Fruit fly (Drosophila melanogaster) whole organism, embryonic: Measurements from ENCODE around the gene Tg.

Experiments used
- BEAF-32 ChIP-seq: fragments of 200-800 bp; sonication (Bioruptor generic); optimal IDR thresholded peaks from 3 replicates; lab custom pipeline; 2017; ENCODE audit warnings: missing biosample characterization, missing genetic modification characterization, mild to moderate bottlenecking, moderate library complexity, missing genetic modification reagents
- BtbVII ChIP-seq: fragments of 200-800 bp; sonication (Bioruptor generic); optimal IDR thresholded peaks from 3 replicates; lab custom pipeline; 2017; ENCODE audit warnings: missing biosample characterization, mild to moderate bottlenecking, missing genetic modification characterization
- CG10267 ChIP-seq: fragments of 200-800 bp; sonication (Bioruptor generic); optimal IDR thresholded peaks from 2 replicates; lab custom pipeline; 2018; ENCODE audit warnings: missing biosample characterization, mild to moderate bottlenecking, missing genetic modification characterization, moderate library complexity
- CG10565 ChIP-seq: fragments of 200-800 bp; sonication (Bioruptor generic); optimal IDR thresholded peaks from 3 replicates; lab custom pipeline; 2016; ENCODE audit warnings: missing biosample characterization, mild to moderate bottlenecking, missing genetic modification characterization
- CG12659 ChIP-seq: fragments of 200-800 bp; sonication (Bioruptor generic); optimal IDR thresholded peaks from 3 replicates; lab custom pipeline; 2017; ENCODE audit warnings: mild to moderate bottlenecking, missing biosample characterization, missing genetic modification reagents, missing genetic modification characterization
- CG14667 ChIP-seq: fragments of 200-800 bp; sonication (Bioruptor generic); IDR thresholded peaks from 2 replicates; pipeline ENCODE4 v1.3.6; 2022; ENCODE audit warnings: missing biosample characterization, missing genetic modification characterization
- CG14710 ChIP-seq: fragments of 200-800 bp; sonication (Bioruptor generic); optimal IDR thresholded peaks from 3 replicates; lab custom pipeline; 2019; ENCODE audit warnings: missing biosample characterization, mild to moderate bottlenecking, missing genetic modification characterization, moderate library complexity
- CG15479 ChIP-seq: fragments of 200-800 bp; sonication (Bioruptor generic); optimal IDR thresholded peaks from 3 replicates; lab custom pipeline; 2019; ENCODE audit warnings: missing biosample characterization, mild to moderate bottlenecking, missing genetic modification characterization, moderate library complexity
- CG16813 ChIP-seq: fragments of 200-800 bp; sonication (Bioruptor generic); IDR thresholded peaks from 3 replicates; pipeline ENCODE4 v1.3.6; 2022; ENCODE audit warnings: missing biosample characterization, missing genetic modification characterization; ENCODE audit not compliant: partially characterized antibody
- CG17361 ChIP-seq: fragments of 200-800 bp; sonication (Bioruptor generic); IDR thresholded peaks from 3 replicates; pipeline ENCODE4 v1.3.6; 2022; ENCODE audit warnings: missing biosample characterization, missing genetic modification characterization
- CG17802 ChIP-seq: fragments of 200-800 bp; sonication (Bioruptor generic); optimal IDR thresholded peaks from 2 replicates; lab custom pipeline; 2018; ENCODE audit warnings: missing biosample characterization, mild to moderate bottlenecking, missing genetic modification characterization, moderate library complexity
- CG32767 ChIP-seq: fragments of 200-800 bp; sonication (Bioruptor generic); IDR thresholded peaks from 2 replicates; pipeline ENCODE4 v1.3.6; 2022; ENCODE audit warnings: missing biosample characterization, missing genetic modification characterization
- CG34224 ChIP-seq: fragments of 200-800 bp; sonication (Bioruptor generic); IDR thresholded peaks from 3 replicates; pipeline ENCODE4 v1.3.6; 2022; ENCODE audit warnings: missing biosample characterization, missing genetic modification characterization; ENCODE audit not compliant: partially characterized antibody
- CG42726 ChIP-seq: fragments of 200-800 bp; sonication (Bioruptor generic); IDR thresholded peaks from 2 replicates; pipeline ENCODE4 v1.3.6; 2022; ENCODE audit warnings: missing biosample characterization, missing genetic modification characterization; ENCODE audit not compliant: partially characterized antibody
- CG6175 ChIP-seq: fragments of 200-800 bp; sonication (Bioruptor generic); IDR thresholded peaks from 3 replicates; pipeline ENCODE4 v1.3.6; 2022; ENCODE audit warnings: missing biosample characterization, missing genetic modification characterization
- CG6689 ChIP-seq: fragments of 200-800 bp; sonication (Bioruptor generic); IDR thresholded peaks from 2 replicates; pipeline ENCODE4 v1.3.6; 2022; ENCODE audit warnings: missing biosample characterization, missing genetic modification characterization
- CG9797 ChIP-seq: fragments of 200-800 bp; sonication (Bioruptor generic); optimal IDR thresholded peaks from 3 replicates; lab custom pipeline; 2018; ENCODE audit warnings: missing biosample characterization, mild to moderate bottlenecking, missing genetic modification characterization
- CoRest ChIP-seq: fragments of 200-800 bp; sonication (Bioruptor generic); optimal IDR thresholded peaks from 3 replicates; lab custom pipeline; 2018; ENCODE audit warnings: missing biosample characterization, mild to moderate bottlenecking, missing genetic modification characterization, moderate library complexity
- HmgZ ChIP-seq: fragments of 200-800 bp; sonication (Bioruptor generic); optimal IDR thresholded peaks from 2 replicates; lab custom pipeline; 2018; ENCODE audit warnings: missing biosample characterization, mild to moderate bottlenecking, missing genetic modification characterization
- MBD-R2 ChIP-seq: fragments of 200-800 bp; sonication (Bioruptor generic); IDR thresholded peaks from 2 replicates; pipeline ENCODE4 v1.3.6; 2022; ENCODE audit warnings: missing biosample characterization, missing genetic modification characterization
- MESR4 ChIP-seq: fragments of 200-800 bp; sonication (Bioruptor generic); optimal IDR thresholded peaks from 2 replicates; lab custom pipeline; 2018; ENCODE audit warnings: missing biosample characterization, mild to moderate bottlenecking, missing genetic modification characterization, moderate library complexity
- Mrtf ChIP-seq: fragments of 200-800 bp; sonication (Bioruptor generic); IDR thresholded peaks from 3 replicates; pipeline ENCODE4 v1.3.6; 2022; ENCODE audit warnings: missing biosample characterization, missing genetic modification characterization
- Pdp1 ChIP-seq, 2 experiments: fragments of 200-800 bp; sonication (Bioruptor generic); optimal IDR thresholded peaks; 3 replicates each; lab custom pipeline; 2016; ENCODE audit warnings: missing biosample characterization in 2 of 2, missing genetic modification characterization in 2 of 2, mild to moderate bottlenecking in 1 of 2, moderate library complexity in 1 of 2
- Scr ChIP-seq: fragments of 200-800 bp; sonication (Bioruptor generic); IDR thresholded peaks from 2 replicates; pipeline ENCODE4 v1.3.6; 2022; ENCODE audit warnings: missing biosample characterization, missing genetic modification characterization; ENCODE audit not compliant: partially characterized antibody
- Xbp1 ChIP-seq: fragments of 200-800 bp; sonication (Bioruptor generic); optimal IDR thresholded peaks from 3 replicates; lab custom pipeline; 2016; ENCODE audit warnings: missing biosample characterization, mild to moderate bottlenecking, missing genetic modification characterization
- amos ChIP-seq: fragments of 200-800 bp; sonication (Bioruptor generic); IDR thresholded peaks from 2 replicates; pipeline ENCODE4 v1.3.6; 2022; ENCODE audit warnings: missing biosample characterization, missing genetic modification characterization; ENCODE audit not compliant: partially characterized antibody
- ap ChIP-seq: fragments of 200-800 bp; sonication (Bioruptor generic); IDR thresholded peaks from 2 replicates; pipeline ENCODE4 v1.3.6; 2022; ENCODE audit warnings: missing biosample characterization, missing genetic modification characterization
- ash1 ChIP-seq: fragments of 200-800 bp; sonication (Bioruptor generic); optimal IDR thresholded peaks from 2 replicates; lab custom pipeline; 2018; ENCODE audit warnings: missing biosample characterization, mild to moderate bottlenecking, missing genetic modification characterization
- disco-r ChIP-seq: fragments of 200-800 bp; sonication (Bioruptor generic); optimal IDR thresholded peaks from 2 replicates; lab custom pipeline; 2016; ENCODE audit warnings: missing biosample characterization, missing genetic modification characterization
- dm ChIP-seq: fragments of 200-800 bp; sonication (Bioruptor generic); optimal IDR thresholded peaks from 3 replicates; lab custom pipeline; 2016; ENCODE audit warnings: missing biosample characterization, missing genetic modification characterization
- ftz-f1 ChIP-seq: fragments of 200-800 bp; sonication (Bioruptor generic); optimal IDR thresholded peaks from 2 replicates; lab custom pipeline; 2016; ENCODE audit warnings: missing biosample characterization, missing genetic modification characterization
- gce ChIP-seq: fragments of 200-800 bp; sonication (Bioruptor generic); IDR thresholded peaks from 3 replicates; pipeline ENCODE4 v1.3.6; 2022; ENCODE audit warnings: missing biosample characterization, missing genetic modification characterization
- gsb-n ChIP-seq: fragments of 200-800 bp; sonication (Bioruptor generic); optimal IDR thresholded peaks from 3 replicates; lab custom pipeline; 2018; ENCODE audit warnings: missing biosample characterization, mild to moderate bottlenecking, missing genetic modification characterization
- inv ChIP-seq: fragments of 200-800 bp; sonication (Bioruptor generic); IDR thresholded peaks from 2 replicates; pipeline ENCODE4 v1.3.6; 2022; ENCODE audit warnings: missing biosample characterization, missing genetic modification characterization; ENCODE audit not compliant: partially characterized antibody
- knrl ChIP-seq: fragments of 200-800 bp; sonication (Bioruptor generic); IDR thresholded peaks from 3 replicates; pipeline ENCODE4 v1.3.6; 2022; ENCODE audit warnings: missing biosample characterization, missing genetic modification characterization; ENCODE audit not compliant: partially characterized antibody
- nerfin-1 ChIP-seq: fragments of 200-800 bp; sonication (Bioruptor generic); optimal IDR thresholded peaks from 3 replicates; lab custom pipeline; 2019; ENCODE audit warnings: missing biosample characterization, mild to moderate bottlenecking, missing genetic modification characterization, moderate library complexity
- nerfin-2 ChIP-seq: fragments of 200-800 bp; sonication (Bioruptor generic); IDR thresholded peaks from 2 replicates; pipeline ENCODE4 v1.3.6; 2022; ENCODE audit warnings: missing biosample characterization, missing genetic modification characterization; ENCODE audit not compliant: partially characterized antibody
- nom ChIP-seq: fragments of 200-800 bp; sonication (Bioruptor generic); optimal IDR thresholded peaks from 2 replicates; lab custom pipeline; 2017; ENCODE audit warnings: missing biosample characterization, missing genetic modification characterization, mild to moderate bottlenecking, moderate library complexity, missing genetic modification reagents
- phol ChIP-seq: fragments of 200-800 bp; sonication (Bioruptor generic); optimal IDR thresholded peaks from 3 replicates; lab custom pipeline; 2018; ENCODE audit warnings: missing biosample characterization, mild to moderate bottlenecking, missing genetic modification characterization, moderate library complexity
- pzg ChIP-seq: fragments of 200-800 bp; sonication (Bioruptor generic); optimal IDR thresholded peaks from 3 replicates; lab custom pipeline; 2018; ENCODE audit warnings: missing biosample characterization, mild to moderate bottlenecking, missing genetic modification characterization, moderate library complexity
- sens ChIP-seq: fragments of 200-800 bp; sonication (Bioruptor generic); peaks from one replicate; lab custom pipeline; 2016; ENCODE audit warnings: missing biosample characterization, missing genetic modification characterization
- so ChIP-seq: fragments of 200-800 bp; sonication (Bioruptor generic); IDR thresholded peaks from 3 replicates; pipeline ENCODE4 v1.3.6; 2022; ENCODE audit warnings: missing biosample characterization, missing genetic modification characterization
- stwl ChIP-seq: fragments of 200-800 bp; sonication (Bioruptor generic); optimal IDR thresholded peaks from 3 replicates; lab custom pipeline; 2018; ENCODE audit warnings: missing biosample characterization, mild to moderate bottlenecking, missing genetic modification characterization, moderate library complexity
- trem ChIP-seq: fragments of 200-800 bp; optimal IDR thresholded peaks from 3 replicates; lab custom pipeline; 2019; ENCODE audit warnings: missing biosample characterization, mild to moderate bottlenecking, missing genetic modification characterization, moderate library complexity
- ttk ChIP-seq: fragments of 200-800 bp; sonication (Bioruptor generic); IDR thresholded peaks from 2 replicates; pipeline ENCODE4 v2.1.2; 2022; ENCODE audit warnings: missing biosample characterization, missing genetic modification characterization
- wek ChIP-seq: fragments of 200-800 bp; sonication (Bioruptor generic); optimal IDR thresholded peaks from 3 replicates; lab custom pipeline; 2018; ENCODE audit warnings: missing biosample characterization, mild to moderate bottlenecking, missing genetic modification characterization, moderate library complexity
- zfh1 ChIP-seq: fragments of 200-800 bp; sonication (Bioruptor generic); IDR thresholded peaks from 3 replicates; pipeline ENCODE4 v1.3.6; 2022; ENCODE audit warnings: missing biosample characterization, missing genetic modification characterization

Tg gene

dm6 chr2L:8029160-8029852 is 18.1 kb downstream of the Tg start, which contains the start of gene baf (continued):
- TF ChIP-seq wek, result no peak
- TF ChIP-seq Pdp1 (GFP tag; optimal IDR thresholded peaks at IDR 0.05; lab: Kevin White, UChicago), result peak in 1 of 2 experiments; percentile 78
- TF ChIP-seq CG10267, result peak; percentile 26
- TF ChIP-seq pzg, result peak; percentile 61
- TF ChIP-seq HmgZ (tag; lab: Kevin White, UChicago), result peak; percentile 10
- TF ChIP-seq inv, result 0 out of 2 replicates have a peak, but pooled peaks have one; percentile 35
- peak; percentile 40 for TF ChIP-seq CG14710 (tag; lab: Kevin White, UChicago)
- TF ChIP-seq dm, result peak; percentile 17
- no peak for TF ChIP-seq CG32767
- TF ChIP-seq ftz-f1 (GFP tag; lab: Kevin White, UChicago), result peak; percentile 37
- peak; percentile 73 for TF ChIP-seq CG9797 (GFP tag; lab: Kevin White, UChicago)
- TF ChIP-seq stwl (tag; lab: Kevin White, UChicago), result peak; percentile 36
- TF ChIP-seq MESR4 (GFP tag; lab: Kevin White, UChicago), result peak; percentile 71
- peak; percentile 4; the same call in 1 of the 2 replicates for TF ChIP-seq CG42726 (GFP tag; lab: Robert Waterston, UW)
- TF ChIP-seq knrl (GFP tag; lab: Robert Waterston, UW), result peak; percentile 54; the same call in 2 of the 3 replicates
- no peak for TF ChIP-seq CG17802
- TF ChIP-seq CG16813, result peak; percentile 52; the same call in 2 of the 3 replicates
- TF ChIP-seq so (GFP tag; lab: Robert Waterston, UW), result peak; percentile 63; the same call in 1 of the 3 replicates
- TF ChIP-seq BtbVII, result peak; percentile 13
- TF ChIP-seq Xbp1 (GFP tag; lab: Kevin White, UChicago), result peak; percentile 89
- TF ChIP-seq MBD-R2 (GFP tag; lab: Robert Waterston, UW), result peak; percentile 41
- TF ChIP-seq amos (GFP tag; lab: Robert Waterston, UW), result peak; percentile 60; the same call in 1 of the 2 replicates
- TF ChIP-seq nerfin-2 (GFP tag; lab: Robert Waterston, UW), result peak; percentile 37; the same call in 1 of the 2 replicates
- peak; percentile 7 for TF ChIP-seq gsb-n (tag; lab: Kevin White, UChicago)
- TF ChIP-seq CG12659 (GFP tag; lab: Kevin White, UChicago), result peak; percentile 30
- TF ChIP-seq CG17361 (GFP tag; lab: Robert Waterston, UW), result 0 out of 3 replicates have a peak, but pooled peaks have one; percentile 16
- TF ChIP-seq sens (GFP tag; lab: Kevin White, UChicago), result peak; percentile 25
- 0 out of 3 replicates have a peak, but pooled peaks have one; percentile 22 for TF ChIP-seq zfh1 (GFP tag; lab: Robert Waterston, UW)
- peak; percentile 22; the same call in 2 of the 3 replicates for TF ChIP-seq CG34224 (GFP tag; lab: Robert Waterston, UW)
- no peak for TF ChIP-seq Mrtf (GFP tag; lab: Robert Waterston, UW)
- peak; percentile 59 for TF ChIP-seq nom (GFP tag; lab: Kevin White, UChicago)
- no peak for TF ChIP-seq CG6689 (GFP tag; lab: Robert Waterston, UW)
- no peak for TF ChIP-seq ap (GFP tag; lab: Robert Waterston, UW)
- TF ChIP-seq disco-r, result no peak
- 0 out of 2 replicates have a peak, but pooled peaks have one; percentile 11 for TF ChIP-seq Scr (GFP tag; lab: Robert Waterston, UW)
- no peak for TF ChIP-seq CG10565 (GFP tag; lab: Kevin White, UChicago)
- no peak for TF ChIP-seq ash1
- peak; percentile 92 for TF ChIP-seq nerfin-1
- peak; percentile 29 for TF ChIP-seq BEAF-32
- peak; percentile 9 for TF ChIP-seq CoRest (tag; lab: Kevin White, UChicago)
- TF ChIP-seq trem (tag; lab: Kevin White, UChicago), result peak; percentile 47
- TF ChIP-seq phol (tag; lab: Kevin White, UChicago), result peak; percentile 20
- no peak for TF ChIP-seq gce
- peak; percentile 47 for TF ChIP-seq CG15479 (GFP tag; lab: Kevin White, UChicago)
- TF ChIP-seq ttk (GFP tag; lab: Robert Waterston, UW), result no peak
- TF ChIP-seq CG6175 (GFP tag; lab: Robert Waterston, UW), result no peak
- no peak for TF ChIP-seq CG14667 (GFP tag; lab: Robert Waterston, UW)
